Fruit fly (Drosophila melanogaster) whole organism, prepupa: ENCODE results near the gene Cubn2.

ENCODE experiments used
- CG10631 ChIP-seq: fragments of 200-800 bp; sonication (Bioruptor generic); optimal IDR thresholded peaks from 2 replicates; lab custom pipeline; 2016; ENCODE audit warnings: missing biosample characterization, missing genetic modification characterization
- CG10669 ChIP-seq: fragments of 200-800 bp; sonication (Bioruptor generic); optimal IDR thresholded peaks from 3 replicates; lab custom pipeline; 2018; ENCODE audit warnings: missing biosample characterization, mild to moderate bottlenecking, missing genetic modification characterization, moderate library complexity
- CG11762 ChIP-seq: fragments of 200-800 bp; sonication (Bioruptor generic); optimal IDR thresholded peaks from 3 replicates; lab custom pipeline; 2016; ENCODE audit warnings: missing biosample characterization, missing genetic modification characterization; ENCODE audit not compliant: insufficient read depth
- CG15336 ChIP-seq: fragments of 200-800 bp; sonication (Bioruptor generic); IDR thresholded peaks from 2 replicates; pipeline ENCODE4 v1.3.6; 2022; ENCODE audit warnings: missing biosample characterization, missing genetic modification characterization
- CG16779 ChIP-seq: fragments of 200-800 bp; sonication (Bioruptor generic); optimal IDR thresholded peaks from 3 replicates; lab custom pipeline; 2017; ENCODE audit warnings: missing biosample characterization, mild to moderate bottlenecking, missing genetic modification characterization
- CG3032 ChIP-seq: fragments of 200-800 bp; optimal IDR thresholded peaks from 2 replicates; lab custom pipeline; 2019; ENCODE audit warnings: missing biosample characterization, mild to moderate bottlenecking, missing genetic modification characterization, moderate library complexity
- CG31627 ChIP-seq: fragments of 200-800 bp; sonication (Bioruptor generic); optimal IDR thresholded peaks from 3 replicates; lab custom pipeline; 2016; ENCODE audit warnings: missing biosample characterization, missing genetic modification characterization
- CG32006 ChIP-seq: fragments of 200-800 bp; sonication (Bioruptor generic); optimal IDR thresholded peaks from 3 replicates; lab custom pipeline; 2017; ENCODE audit warnings: missing biosample characterization, mild to moderate bottlenecking, missing genetic modification characterization
- CG34406 ChIP-seq: fragments of 200-800 bp; sonication (Bioruptor generic); optimal IDR thresholded peaks from 3 replicates; lab custom pipeline; 2016; ENCODE audit warnings: missing biosample characterization, missing genetic modification characterization
- CG4318 ChIP-seq: fragments of 200-800 bp; sonication (Bioruptor generic); optimal IDR thresholded peaks from 3 replicates; lab custom pipeline; 2017; ENCODE audit warnings: missing biosample characterization, mild to moderate bottlenecking, missing genetic modification characterization
- CG6792 ChIP-seq: fragments of 200-800 bp; sonication (Bioruptor generic); optimal IDR thresholded peaks from 3 replicates; lab custom pipeline; 2016; ENCODE audit warnings: missing biosample characterization, missing genetic modification characterization
- CG6808 ChIP-seq: fragments of 200-800 bp; sonication (Bioruptor generic); optimal IDR thresholded peaks from 3 replicates; lab custom pipeline; 2017; ENCODE audit warnings: missing biosample characterization, missing genetic modification characterization, mild to moderate bottlenecking, moderate library complexity, missing genetic modification reagents
- CG6854 ChIP-seq: fragments of 200-800 bp; sonication (Bioruptor generic); optimal IDR thresholded peaks from 2 replicates; lab custom pipeline; 2017; ENCODE audit warnings: missing biosample characterization, mild to moderate bottlenecking, missing genetic modification characterization
- CG7368 ChIP-seq: fragments of 200-800 bp; sonication (Bioruptor generic); optimal IDR thresholded peaks from 3 replicates; lab custom pipeline; 2016; ENCODE audit warnings: missing biosample characterization, missing genetic modification characterization
- CG8119 ChIP-seq: fragments of 200-800 bp; sonication (Bioruptor generic); IDR thresholded peaks from 3 replicates; pipeline ENCODE4 v1.3.6; 2022; ENCODE audit warnings: missing biosample characterization, missing genetic modification characterization
- CG9139 ChIP-seq: fragments of 200-800 bp; sonication (Bioruptor generic); optimal IDR thresholded peaks from 3 replicates; lab custom pipeline; 2017; ENCODE audit warnings: missing biosample characterization, mild to moderate bottlenecking, missing genetic modification characterization
- Eip75B ChIP-seq: fragments of 200-800 bp; sonication (Bioruptor generic); optimal IDR thresholded peaks from 3 replicates; lab custom pipeline; 2016; ENCODE audit warnings: missing biosample characterization, missing genetic modification characterization
- Eip78C ChIP-seq: fragments of 200-800 bp; sonication (Bioruptor generic); peaks from one replicate; lab custom pipeline; 2016; ENCODE audit warnings: missing biosample characterization, missing genetic modification characterization
- Eip93F ChIP-seq: fragments of 200-800 bp; sonication (Bioruptor generic); optimal IDR thresholded peaks from 2 replicates; lab custom pipeline; 2016; ENCODE audit warnings: missing biosample characterization, mild to moderate bottlenecking, missing genetic modification characterization
- Hr4 ChIP-seq: fragments of 200-800 bp; sonication (Bioruptor generic); optimal IDR thresholded peaks from 3 replicates; lab custom pipeline; 2016; ENCODE audit warnings: missing biosample characterization, missing genetic modification characterization
- Met ChIP-seq: fragments of 200-800 bp; sonication (Bioruptor generic); optimal IDR thresholded peaks from 3 replicates; lab custom pipeline; 2016; ENCODE audit warnings: missing biosample characterization, missing genetic modification characterization
- Smox ChIP-seq: fragments of 200-800 bp; sonication (Bioruptor generic); optimal IDR thresholded peaks from 3 replicates; lab custom pipeline; 2016; ENCODE audit warnings: missing biosample characterization, missing genetic modification characterization
- Sox102F ChIP-seq: fragments of 200-800 bp; sonication (Bioruptor generic); optimal IDR thresholded peaks from 2 replicates; lab custom pipeline; 2016; ENCODE audit warnings: missing biosample characterization, mild to moderate bottlenecking, missing genetic modification characterization
- cyc ChIP-seq: fragments of 200-800 bp; sonication (Bioruptor generic); optimal IDR thresholded peaks from 3 replicates; lab custom pipeline; 2016; ENCODE audit warnings: missing biosample characterization, missing genetic modification characterization
- dac ChIP-seq: fragments of 200-800 bp; sonication (Bioruptor generic); optimal IDR thresholded peaks from 2 replicates; lab custom pipeline; 2017; ENCODE audit warnings: missing biosample characterization, mild to moderate bottlenecking, missing genetic modification characterization
- dsx ChIP-seq: fragments of 200-800 bp; optimal IDR thresholded peaks from 3 replicates; lab custom pipeline; 2019; ENCODE audit warnings: missing biosample characterization, mild to moderate bottlenecking, missing genetic modification characterization, moderate library complexity; ENCODE audit not compliant: poor library complexity, severe bottlenecking
- eg ChIP-seq: fragments of 200-800 bp; sonication (Bioruptor generic); IDR thresholded peaks from 3 replicates; pipeline ENCODE4 v1.3.6; 2022; ENCODE audit warnings: missing biosample characterization, missing genetic modification characterization
- esn ChIP-seq: fragments of 200-800 bp; sonication (Bioruptor generic); optimal IDR thresholded peaks from 2 replicates; lab custom pipeline; 2016; ENCODE audit warnings: missing biosample characterization, mild to moderate bottlenecking, missing genetic modification characterization, moderate library complexity
- fd59A ChIP-seq: fragments of 200-800 bp; sonication (Bioruptor generic); optimal IDR thresholded peaks from 2 replicates; lab custom pipeline; 2017; ENCODE audit warnings: missing biosample characterization, mild to moderate bottlenecking, missing genetic modification characterization, missing genetic modification reagents
- fd85E ChIP-seq: fragments of 200-800 bp; sonication (Bioruptor generic); optimal IDR thresholded peaks from 3 replicates; lab custom pipeline; 2016; ENCODE audit warnings: missing biosample characterization, missing genetic modification characterization
- net ChIP-seq: fragments of 200-800 bp; sonication (Bioruptor generic); optimal IDR thresholded peaks from 3 replicates; lab custom pipeline; 2016; ENCODE audit warnings: missing biosample characterization, missing genetic modification characterization
- ss ChIP-seq, 2 experiments: fragments of 200-800 bp; sonication (Bioruptor generic); optimal IDR thresholded peaks; 2 replicates in 1 of 2; 3 replicates in 1 of 2; lab custom pipeline; 2017 to 2018; ENCODE audit warnings: mild to moderate bottlenecking in 2 of 2, missing biosample characterization in 2 of 2, missing genetic modification characterization in 2 of 2, moderate library complexity in 1 of 2
- svp ChIP-seq: fragments of 200-800 bp; sonication (Bioruptor generic); peaks from one replicate; lab custom pipeline; 2016; ENCODE audit warnings: missing biosample characterization, missing genetic modification characterization
- vri ChIP-seq: fragments of 200-800 bp; sonication (Bioruptor generic); optimal IDR thresholded peaks from 3 replicates; lab custom pipeline; 2016; ENCODE audit warnings: missing biosample characterization, mild to moderate bottlenecking, missing genetic modification characterization

Gene Cubn2

dm6 chr3L:11862266-11862665, 47.7 kb upstream of the Cubn2 start:
- no peak for TF ChIP-seq dac (GFP tag; lab: Kevin White, UChicago)
- TF ChIP-seq fd59A (GFP tag; lab: Kevin White, UChicago), result no peak
- no peak for TF ChIP-seq Met (GFP tag; lab: Kevin White, UChicago)
- TF ChIP-seq eg (GFP tag; lab: Robert Waterston, UW), result no peak
- TF ChIP-seq net (GFP tag; lab: Kevin White, UChicago), result no peak
- TF ChIP-seq CG31627, result no peak
- no peak for TF ChIP-seq CG10669 (GFP tag; lab: Kevin White, UChicago)
- TF ChIP-seq CG6854 (GFP tag; lab: Kevin White, UChicago), result no peak
- no peak for TF ChIP-seq Eip78C
- TF ChIP-seq CG4318 (GFP tag; lab: Kevin White, UChicago), result no peak
- TF ChIP-seq CG15336 (GFP tag; lab: Robert Waterston, UW), result no peak
- no peak for TF ChIP-seq CG10631 (GFP tag; lab: Kevin White, UChicago)
- TF ChIP-seq dsx (GFP tag; lab: Kevin White, UChicago), result no peak
- no peak for TF ChIP-seq Hr4 (GFP tag; lab: Kevin White, UChicago)
- TF ChIP-seq Eip75B (GFP tag; lab: Kevin White, UChicago), result no peak
- no peak for TF ChIP-seq Sox102F (GFP tag; lab: Kevin White, UChicago)
- TF ChIP-seq, all 60 proteins: peak for 0

- TF ChIP-seq cyc (GFP tag; lab: Kevin White, UChicago) (no peak), CG31627 (no peak), Eip78C (peak; percentile 19), CG34406 (no peak), svp (GFP tag; lab: Kevin White, UChicago) (peak; percentile 50)
Measured at dm6 chr3L:11858745-11859144, 44.2 kb upstream of the Cubn2 start.

dm6 chr3L:11852924-11853323, 38.4 kb upstream of the Cubn2 start:
- no peak for TF ChIP-seq CG6808 (GFP tag; lab: Kevin White, UChicago)
- no peak for TF ChIP-seq CG11762 (GFP tag; lab: Kevin White, UChicago)
- TF ChIP-seq svp (GFP tag; lab: Kevin White, UChicago), result peak; percentile 2

dm6 chr3L:11847703-11848102, 33.1 kb upstream of the Cubn2 start, which contains the start of gene CG12521:
CG12521 (minus strand) TSS chr3L:11847803.
- TF ChIP-seq dsx (GFP tag; lab: Kevin White, UChicago), result no peak
- no peak for TF ChIP-seq CG31627

dm6 chr3L:11836575-11837077, 22.1 kb upstream of the Cubn2 start, which contains the start of gene CG43064:
CG43064 (minus strand) TSS chr3L:11836721.
- TF ChIP-seq CG16779 (no peak), dsx (GFP tag; lab: Kevin White, UChicago) (no peak), CG8119 (no peak), CG9139 (no peak), CG3032 (no peak), dac (GFP tag; lab: Kevin White, UChicago) (no peak), fd85E (no peak), CG6854 (GFP tag; lab: Kevin White, UChicago) (no peak), vri (GFP tag; lab: Kevin White, UChicago) (no peak), CG6792 (GFP tag; lab: Kevin White, UChicago) (no peak), CG6808 (GFP tag; lab: Kevin White, UChicago) (no peak), esn (no peak), Smox (GFP tag; lab: Kevin White, UChicago) (no peak), ss (GFP tag; optimal IDR thresholded peaks at IDR 0.05; lab: Kevin White, UChicago) (no peak), Eip93F (GFP tag; lab: Kevin White, UChicago) (no peak), CG7368 (GFP tag; lab: Kevin White, UChicago) (no peak), CG32006 (GFP tag; lab: Kevin White, UChicago) (no peak)
- TF ChIP-seq, all 60 proteins: peak for 0
